Worm (Caenorhabditis elegans): ENCODE measurements around the gene T24A6.16.
"Not testable (repeated sequence)": the region's sequence is repeated elsewhere in the genome, so short reads cannot be mapped to it uniquely, and the experiment has no call there.

Gene T24A6.16

DNA sequence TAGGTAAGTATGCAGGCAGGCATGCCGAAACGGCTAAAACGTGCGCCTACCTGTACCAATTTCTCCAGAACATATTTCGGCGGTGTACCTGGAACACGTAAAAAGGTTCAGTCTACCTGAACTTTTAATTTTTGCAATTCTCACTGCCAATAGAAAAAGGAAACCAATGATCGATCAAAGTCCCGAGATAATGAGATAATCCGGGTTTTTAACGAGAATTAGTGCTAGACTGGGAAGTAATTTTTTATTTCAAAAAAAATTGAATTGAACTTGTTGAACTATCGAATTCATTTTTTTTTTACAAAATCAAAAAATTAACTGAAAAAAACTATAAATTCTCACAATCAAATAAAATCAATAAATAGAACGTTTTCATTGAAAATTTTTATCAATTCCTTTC lies 37.8 kb upstream of the T24A6.16 start, which contains the start of gene T22F3.7:
T22F3.7 (minus strand) TSS at position 101 of the 400 bp plus-strand sequence.
- no peak for TF ChIP-seq lag-1 (GFP tag; IDR thresholded peaks at IDR 0.05)
- no peak for TF ChIP-seq sdz-38 (tag; optimal IDR thresholded peaks at IDR 0.05)
- TF ChIP-seq madf-3 (GFP tag; IDR thresholded peaks at IDR 0.05) = no peak
- TF ChIP-seq C06A6.2 (GFP tag; conservative IDR thresholded peaks at IDR 0.05) = no peak
- TF ChIP-seq lsl-1 (GFP tag; optimal IDR thresholded peaks at IDR 0.05) = no peak
- TF ChIP-seq ceh-27 (GFP tag; optimal IDR thresholded peaks at IDR 0.05) = no peak
- no peak for TF ChIP-seq B0261.1 (tag; optimal IDR thresholded peaks at IDR 0.05)
- no peak for TF ChIP-seq ztf-22 (GFP tag; optimal IDR thresholded peaks at IDR 0.05)
- no peak for TF ChIP-seq dox-1 (GFP tag; IDR thresholded peaks at IDR 0.05)
- no peak for TF ChIP-seq lin-26 (GFP tag; IDR thresholded peaks at IDR 0.05)
- no peak for TF ChIP-seq nhr-90 (tag; optimal IDR thresholded peaks at IDR 0.05)
- no peak for TF ChIP-seq ceh-79 (tag; optimal IDR thresholded peaks at IDR 0.05)
- no peak for TF ChIP-seq rcor-1 (GFP tag; IDR thresholded peaks at IDR 0.05)
- no peak for TF ChIP-seq efl-1 (GFP tag; optimal IDR thresholded peaks at IDR 0.05)
- no peak for TF ChIP-seq snpc-4 (GFP tag; optimal IDR thresholded peaks at IDR 0.05)
- no peak for TF ChIP-seq snpc-4 (tag; optimal IDR thresholded peaks at IDR 0.05)
- TF ChIP-seq hrde-1 (tag; optimal IDR thresholded peaks at IDR 0.05; ENCODE audit: borderline replicate concordance) = no peak
- no peak for TF ChIP-seq ceh-40 (GFP tag; IDR thresholded peaks at IDR 0.05)
- TF ChIP-seq egl-44 (GFP tag; IDR thresholded peaks at IDR 0.05) = no peak
- no peak for TF ChIP-seq akir-1 (GFP tag; optimal IDR thresholded peaks at IDR 0.05)
- TF ChIP-seq K11D2.4 (GFP tag; IDR thresholded peaks at IDR 0.05) = no peak

DNA sequence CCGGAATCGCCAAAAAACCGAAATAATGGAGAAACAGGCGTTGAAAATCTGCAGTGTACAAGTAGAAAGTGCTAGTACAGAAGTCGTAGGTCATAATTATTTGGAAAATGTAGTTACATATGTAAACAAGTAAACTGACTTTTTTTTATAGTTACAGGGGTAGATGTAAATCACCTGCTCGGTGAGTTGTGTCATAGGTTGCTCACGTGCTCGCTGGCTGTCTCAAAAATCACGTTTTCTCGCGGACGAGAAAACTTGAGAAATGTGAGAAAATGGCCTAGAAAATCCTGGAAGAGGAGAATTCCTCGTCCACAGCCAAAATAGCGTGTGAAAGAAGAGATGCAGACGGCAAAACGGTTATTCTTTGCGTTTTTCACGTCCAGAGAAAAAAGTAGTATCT lies 34.3 kb upstream of the T24A6.16 start, which contains the start of gene srh-212:
srh-212 (minus strand) TSS at position 101 of the 400 bp plus-strand sequence.
- TF ChIP-seq F33H1.4 (GFP tag; IDR thresholded peaks at IDR 0.05); let-607 (tag; optimal IDR thresholded peaks at IDR 0.05); ztf-22 (GFP tag; optimal IDR thresholded peaks at IDR 0.05): not testable (repeated sequence)

DNA sequence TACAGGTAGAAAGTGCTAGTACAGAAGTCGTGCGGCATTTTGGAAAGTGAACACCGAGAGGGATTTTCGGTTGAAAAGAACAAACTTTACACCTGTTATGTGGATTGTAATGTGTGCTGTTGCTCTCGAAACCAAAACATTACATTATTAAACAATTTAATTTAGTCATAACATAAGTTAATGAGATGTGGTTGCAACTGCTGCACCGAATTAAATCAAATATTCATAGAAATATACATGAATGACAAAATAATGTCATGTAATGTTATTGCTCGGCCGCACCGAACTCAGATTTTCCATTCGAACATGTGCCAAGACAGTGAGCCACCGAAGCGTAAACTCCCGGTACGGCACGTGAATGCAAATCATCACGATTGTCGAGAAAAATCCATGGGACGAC lies 32.2 kb upstream of the T24A6.16 start, which contains the start of gene srh-213:
srh-213 (minus strand) TSS at position 101 of the 400 bp plus-strand sequence.
- TF ChIP-seq rpc-1 (optimal IDR thresholded peaks at IDR 0.05) (no peak), rpc-1 (tag; optimal IDR thresholded peaks at IDR 0.05) (no peak), hlh-12 (tag; optimal IDR thresholded peaks at IDR 0.05) (no peak), snpc-4 (GFP tag; optimal IDR thresholded peaks at IDR 0.05) (no peak), snpc-4 (tag; optimal IDR thresholded peaks at IDR 0.05) (no peak), tlf-1 (GFP tag; optimal IDR thresholded peaks at IDR 0.05) (no peak), ztf-28 (GFP tag; IDR thresholded peaks at IDR 0.05) (no peak), C06A6.2 (GFP tag; conservative IDR thresholded peaks at IDR 0.05) (no peak), sdz-38 (tag; optimal IDR thresholded peaks at IDR 0.05) (no peak), lsy-27 (tag; optimal IDR thresholded peaks at IDR 0.05; ENCODE audit: borderline replicate concordance, insufficient read depth) (no peak), aptf-2 (GFP tag; conservative IDR thresholded peaks at IDR 0.05) (no peak), nhr-27 (tag; optimal IDR thresholded peaks at IDR 0.05) (no peak), hlh-26 (GFP tag; conservative IDR thresholded peaks at IDR 0.05) (no peak), mel-28 (tag; optimal IDR thresholded peaks at IDR 0.05; ENCODE audit: borderline replicate concordance) (no peak), D2030.7 (GFP tag; IDR thresholded peaks at IDR 0.05) (no peak), let-526 (GFP tag; IDR thresholded peaks at IDR 0.05) (no peak), bed-1 (GFP tag; IDR thresholded peaks at IDR 0.05) (no peak), cebp-1 (GFP tag; IDR thresholded peaks at IDR 0.05) (no peak), cebp-1 (tag; optimal IDR thresholded peaks at IDR 0.05) (no peak), F39B2.1 (GFP tag; IDR thresholded peaks at IDR 0.05) (no peak), egrh-3 (GFP tag; IDR thresholded peaks at IDR 0.05) (no peak)

Data from whole organism, young adult.